Worm (Caenorhabditis elegans) whole organism, young adult: Measurements from ENCODE around the gene C46C2.5.

Source experiments
- D2030.7 ChIP-seq: fragments of 200-800 bp; sonication (Bioruptor generic); IDR thresholded peaks from 2 replicates; pipeline ENCODE4 v1.3.6; 2022; ENCODE audit warnings: missing genetic modification reagents, missing genetic modification characterization, missing compliant biosample characterization
- F37B4.10 ChIP-seq: fragments of 200-800 bp; sonication (Bioruptor generic); IDR thresholded peaks from 2 replicates; pipeline ENCODE4 v1.3.6; 2022; ENCODE audit warnings: missing genetic modification characterization, missing compliant biosample characterization
- K11D2.4 ChIP-seq: fragments of 200-800 bp; sonication (Bioruptor generic); IDR thresholded peaks from 2 replicates; pipeline ENCODE4 v1.3.6; 2022; ENCODE audit warnings: missing genetic modification reagents, missing genetic modification characterization, missing compliant biosample characterization
- K12H6.12 ChIP-seq: fragments of 200-800 bp; sonication (Bioruptor generic); optimal IDR thresholded peaks from 2 replicates; lab custom pipeline; 2018; ENCODE audit warnings: mild to moderate bottlenecking, missing genetic modification characterization, missing compliant biosample characterization
- Y53F4B.3 ChIP-seq: fragments of 200-800 bp; sonication (Bioruptor generic); IDR thresholded peaks from 2 replicates; pipeline ENCODE4 v1.3.6; 2022; ENCODE audit warnings: missing genetic modification reagents, missing genetic modification characterization, missing compliant biosample characterization
- Y56A3A.18 ChIP-seq: fragments of 200-800 bp; sonication (Bioruptor generic); IDR thresholded peaks from 2 replicates; pipeline ENCODE4 v1.3.6; 2022; ENCODE audit warnings: missing genetic modification reagents, missing genetic modification characterization, missing compliant biosample characterization
- Y79H2A.3 ChIP-seq: fragments of 200-800 bp; sonication (Bioruptor generic); conservative IDR thresholded peaks from 2 replicates; pipeline ENCODE4 v1.3.6; 2022; ENCODE audit warnings: missing genetic modification reagents, missing genetic modification characterization, missing compliant biosample characterization
- Y95B8A.8 ChIP-seq: fragments of 200-800 bp; sonication (Bioruptor generic); IDR thresholded peaks from 2 replicates; pipeline ENCODE4 v1.3.6; 2022; ENCODE audit warnings: missing genetic modification reagents, missing genetic modification characterization, missing compliant biosample characterization
- aptf-3 ChIP-seq: fragments of 200-800 bp; sonication (Bioruptor generic); IDR thresholded peaks from 2 replicates; pipeline ENCODE4 v1.3.6; 2022; ENCODE audit warnings: missing genetic modification characterization, missing compliant biosample characterization
- atf-7 ChIP-seq: sonication (generic microtip); optimal IDR thresholded peaks from 2 replicates; lab custom pipeline; 2017; ENCODE audit warnings: mild to moderate bottlenecking, missing genetic modification characterization, missing compliant biosample characterization
- attf-5 ChIP-seq: fragments of 200-800 bp; sonication (Bioruptor generic); optimal IDR thresholded peaks from 2 replicates; lab custom pipeline; 2018; ENCODE audit warnings: mild to moderate bottlenecking, missing genetic modification characterization, missing compliant biosample characterization
- bed-2 ChIP-seq: fragments of 200-800 bp; sonication (Bioruptor generic); IDR thresholded peaks from 2 replicates; pipeline ENCODE4 v1.3.6; 2022; ENCODE audit warnings: missing genetic modification reagents, missing genetic modification characterization, missing compliant biosample characterization
- cebp-1 ChIP-seq, 2 experiments: fragments of 200-800 bp in 1 of 2; sonication (Bioruptor generic) in 1 of 2; sonication (generic microtip) in 1 of 2; IDR thresholded peaks in 1 of 2; optimal IDR thresholded peaks in 1 of 2; 2 replicates each; pipeline versions ENCODE4 v1.3.6 to Lab custom; 2017 to 2022; ENCODE audit warnings: missing compliant biosample characterization in 2 of 2, missing genetic modification characterization in 2 of 2, mild to moderate bottlenecking in 1 of 2, missing genetic modification reagents in 1 of 2, moderate library complexity in 1 of 2
- ceh-40 ChIP-seq: fragments of 200-800 bp; sonication (Bioruptor generic); IDR thresholded peaks from 2 replicates; pipeline ENCODE4 v1.3.6; 2022; ENCODE audit warnings: missing genetic modification characterization, missing compliant biosample characterization
- dpl-1 ChIP-seq: fragments of 150-350 bp; optimal IDR thresholded peaks from 2 replicates; lab custom pipeline; 2014; ENCODE audit warnings: missing biosample characterization, missing genetic modification reagents, missing genetic modification characterization
- egl-18 ChIP-seq: fragments of 200-800 bp; sonication (Bioruptor generic); IDR thresholded peaks from 2 replicates; pipeline ENCODE4 v1.3.6; 2022; ENCODE audit warnings: missing genetic modification reagents, missing genetic modification characterization, missing compliant biosample characterization
- egrh-3 ChIP-seq: fragments of 200-800 bp; sonication (Bioruptor generic); IDR thresholded peaks from 2 replicates; pipeline ENCODE4 v1.3.6; 2022; ENCODE audit warnings: missing genetic modification reagents, missing genetic modification characterization, missing compliant biosample characterization
- ekl-4 ChIP-seq: fragments of 200-800 bp; sonication (Bioruptor generic); IDR thresholded peaks from 2 replicates; pipeline ENCODE4 v1.3.6; 2022; ENCODE audit warnings: missing genetic modification reagents, missing genetic modification characterization, missing compliant biosample characterization
- hmg-1.2 ChIP-seq: fragments of 200-800 bp; sonication (Bioruptor generic); IDR thresholded peaks from 2 replicates; pipeline ENCODE4 v1.3.6; 2022; ENCODE audit warnings: missing genetic modification reagents, missing genetic modification characterization, missing compliant biosample characterization
- hrde-1 ChIP-seq: sonication (generic microtip); optimal IDR thresholded peaks from 2 replicates; lab custom pipeline; 2016; ENCODE audit warnings: missing genetic modification characterization, mild to moderate bottlenecking, missing compliant biosample characterization, moderate library complexity, missing genotype, missing genetic modification reagents, borderline replicate concordance
- hsf-1 ChIP-seq: fragments of 200-800 bp; sonication (Bioruptor generic); IDR thresholded peaks from 2 replicates; pipeline ENCODE4 v1.3.6; 2022; ENCODE audit warnings: missing genetic modification reagents, missing genetic modification characterization, missing compliant biosample characterization
- let-526 ChIP-seq: fragments of 200-800 bp; sonication (Bioruptor generic); IDR thresholded peaks from 2 replicates; pipeline ENCODE4 v1.3.6; 2022; ENCODE audit warnings: missing genetic modification reagents, missing genetic modification characterization, missing compliant biosample characterization
- let-607 ChIP-seq, 2 experiments: fragments of 200-800 bp in 1 of 2; sonication (Bioruptor generic) in 1 of 2; sonication (generic microtip) in 1 of 2; optimal IDR thresholded peaks; 2 replicates each; lab custom pipeline; 2016 to 2018; ENCODE audit warnings: mild to moderate bottlenecking in 2 of 2, missing compliant biosample characterization in 2 of 2, missing genetic modification characterization in 2 of 2, moderate library complexity in 2 of 2, missing genotype in 1 of 2
- lin-35 ChIP-seq, 3 experiments: fragments of 150-350 bp in 2 of 3; sonication (generic microtip) in 1 of 3; optimal IDR thresholded peaks; 2 replicates each; lab custom pipeline; 2014 to 2018; ENCODE audit warnings: missing biosample characterization in 3 of 3, missing genetic modification characterization in 3 of 3, missing genetic modification reagents in 3 of 3
- lin-40 ChIP-seq: sonication (generic microtip); optimal IDR thresholded peaks from 2 replicates; lab custom pipeline; 2016; ENCODE audit warnings: missing genetic modification characterization, mild to moderate bottlenecking, missing compliant biosample characterization, missing genotype, missing genetic modification reagents
- lin-54 ChIP-seq: fragments of 200-800 bp; sonication (Bioruptor generic); optimal IDR thresholded peaks from 2 replicates; lab custom pipeline; 2018; ENCODE audit warnings: mild to moderate bottlenecking, missing genetic modification characterization, missing compliant biosample characterization
- lir-1 ChIP-seq: fragments of 200-800 bp; sonication (Bioruptor generic); conservative IDR thresholded peaks from 2 replicates; pipeline ENCODE4 v1.3.6; 2022; ENCODE audit warnings: missing genetic modification reagents, missing genetic modification characterization, missing compliant biosample characterization
- lsy-27 ChIP-seq: sonication (generic microtip); optimal IDR thresholded peaks from 2 replicates; lab custom pipeline; 2017; ENCODE audit warnings: missing genetic modification characterization, mild to moderate bottlenecking, missing compliant biosample characterization, antibody characterized with exemption, missing genotype, borderline replicate concordance; ENCODE audit not compliant: insufficient read depth
- madf-10 ChIP-seq: sonication (generic microtip); optimal IDR thresholded peaks from 2 replicates; lab custom pipeline; 2016; ENCODE audit warnings: mild to moderate bottlenecking, missing genetic modification characterization, missing compliant biosample characterization
- madf-6 ChIP-seq: fragments of 200-800 bp; sonication (Bioruptor generic); IDR thresholded peaks from 2 replicates; pipeline ENCODE4 v1.3.6; 2022; ENCODE audit warnings: missing genetic modification reagents, missing genetic modification characterization, missing compliant biosample characterization
- mcd-1 ChIP-seq: fragments of 200-800 bp; sonication (Bioruptor generic); IDR thresholded peaks from 2 replicates; pipeline ENCODE4 v1.3.6; 2022; ENCODE audit warnings: missing genetic modification reagents, missing genetic modification characterization, missing compliant biosample characterization
- mxl-1 ChIP-seq: sonication (generic microtip); optimal IDR thresholded peaks from 2 replicates; lab custom pipeline; 2016; ENCODE audit warnings: missing genetic modification characterization, missing compliant biosample characterization
- nfyb-1 ChIP-seq: fragments of 200-800 bp; sonication (Bioruptor generic); IDR thresholded peaks from 2 replicates; pipeline ENCODE4 v1.3.6; 2022; ENCODE audit warnings: missing genetic modification reagents, missing genetic modification characterization, missing compliant biosample characterization
- nhr-120 ChIP-seq: fragments of 200-800 bp; sonication (Bioruptor generic); IDR thresholded peaks from 2 replicates; pipeline ENCODE4 v1.3.6; 2022; ENCODE audit warnings: missing genetic modification characterization, missing compliant biosample characterization
- pbrm-1 ChIP-seq: fragments of 200-800 bp; sonication (Bioruptor generic); IDR thresholded peaks from 2 replicates; pipeline ENCODE4 v1.3.6; 2022; ENCODE audit warnings: missing genetic modification reagents, missing genetic modification characterization, missing compliant biosample characterization
- rcor-1 ChIP-seq: fragments of 200-800 bp; sonication (Bioruptor generic); IDR thresholded peaks from 2 replicates; pipeline ENCODE4 v1.3.6; 2022; ENCODE audit warnings: missing genetic modification reagents, missing genetic modification characterization, missing compliant biosample characterization
- snpc-1.3 ChIP-seq: sonication (generic microtip); optimal IDR thresholded peaks from 2 replicates; lab custom pipeline; 2017; ENCODE audit warnings: missing genetic modification characterization, mild to moderate bottlenecking, missing compliant biosample characterization, antibody characterized with exemption, moderate library complexity, missing genotype, missing genetic modification reagents; ENCODE audit not compliant: insufficient read depth
- snpc-3.4 ChIP-seq: sonication (generic microtip); optimal IDR thresholded peaks from 2 replicates; lab custom pipeline; 2017; ENCODE audit warnings: missing genetic modification characterization, mild to moderate bottlenecking, missing compliant biosample characterization, antibody characterized with exemption, moderate library complexity, missing genotype, missing genetic modification reagents
- snpc-4 ChIP-seq, 5 experiments: fragments of 150-350 bp in 1 of 5; sonication (generic microtip) in 4 of 5; optimal IDR thresholded peaks; 2 replicates each; lab custom pipeline; 2014 to 2018; ENCODE audit warnings: missing genetic modification characterization in 5 of 5, missing biosample characterization in 3 of 5, antibody characterized with exemption in 2 of 5, mild to moderate bottlenecking in 2 of 5, missing compliant biosample characterization in 2 of 5, missing genotype in 2 of 5, moderate library complexity in 2 of 5, missing genetic modification reagents in 1 of 5
- somi-1 ChIP-seq: fragments of 200-800 bp; sonication (Bioruptor generic); optimal IDR thresholded peaks from 2 replicates; lab custom pipeline; 2018; ENCODE audit warnings: mild to moderate bottlenecking, missing genetic modification characterization, missing compliant biosample characterization
- tbp1 ChIP-seq: fragments of 200-800 bp; sonication (Bioruptor generic); optimal IDR thresholded peaks from 2 replicates; lab custom pipeline; 2018; ENCODE audit warnings: mild to moderate bottlenecking, missing genetic modification characterization, missing compliant biosample characterization
- tlf-1 ChIP-seq: fragments of 200-800 bp; sonication (Bioruptor generic); optimal IDR thresholded peaks from 2 replicates; lab custom pipeline; 2018; ENCODE audit warnings: mild to moderate bottlenecking, missing genetic modification characterization, missing compliant biosample characterization
- unc-130 ChIP-seq: sonication (generic microtip); optimal IDR thresholded peaks from 2 replicates; lab custom pipeline; 2016; ENCODE audit warnings: missing genetic modification reagents, missing genetic modification characterization, missing compliant biosample characterization
- unc-62 ChIP-seq: fragments of 150-350 bp; optimal IDR thresholded peaks from 2 replicates; lab custom pipeline; 2014; ENCODE audit warnings: missing biosample characterization, missing genetic modification reagents, missing genetic modification characterization
- zfh-2 ChIP-seq: fragments of 200-800 bp; sonication (Bioruptor generic); conservative IDR thresholded peaks from 2 replicates; pipeline ENCODE4 v1.3.6; 2022; ENCODE audit warnings: missing genetic modification reagents, missing genetic modification characterization, missing compliant biosample characterization
- ztf-26 ChIP-seq: sonication (generic microtip); optimal IDR thresholded peaks from 2 replicates; lab custom pipeline; 2017; ENCODE audit warnings: missing genetic modification characterization, missing compliant biosample characterization

Gene C46C2.5

DNA sequence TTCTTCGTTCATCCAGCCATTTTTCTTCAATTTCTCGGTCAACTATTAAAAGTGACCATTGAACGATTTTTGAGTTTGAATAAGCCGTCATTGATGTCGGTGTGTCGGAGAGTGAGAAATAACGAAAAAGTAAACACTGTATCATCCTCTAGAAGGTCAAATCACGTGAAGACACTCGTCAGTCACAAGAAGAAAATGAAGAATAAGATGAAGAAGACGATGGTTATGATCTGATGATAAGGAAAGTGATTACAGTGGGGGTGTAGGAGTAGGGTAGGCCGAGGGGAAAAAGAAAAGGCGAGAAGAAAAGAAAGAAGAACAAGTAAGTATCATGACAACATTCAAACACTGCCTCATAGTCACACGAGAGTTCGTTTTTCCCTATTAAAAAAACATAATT, 5.7 kb upstream of the C46C2.5 start (continued):
- TF ChIP-seq bed-2 (GFP tag; lab: Robert Waterston, UW), result no peak
- TF ChIP-seq madf-6 (GFP tag; lab: Robert Waterston, UW), result no peak
- TF ChIP-seq zfh-2 (GFP tag; lab: Robert Waterston, UW), result no peak
- peak; percentile 34 for TF ChIP-seq lin-54 (GFP tag; lab: Kevin White, UChicago)
- TF ChIP-seq Y53F4B.3 (GFP tag; lab: Robert Waterston, UW), result no peak
- TF ChIP-seq D2030.7 (GFP tag; lab: Robert Waterston, UW), result no peak
- 0 out of 2 replicates have a peak, but pooled peaks have one; percentile 26 for TF ChIP-seq mcd-1 (GFP tag; lab: Robert Waterston, UW)
- TF ChIP-seq ekl-4 (GFP tag; lab: Robert Waterston, UW), result no peak
- no peak for TF ChIP-seq lsy-27 (tag; lab: Kevin White, UChicago)
- no peak for TF ChIP-seq Y56A3A.18 (GFP tag; lab: Robert Waterston, UW)
- TF ChIP-seq Y79H2A.3 (GFP tag; lab: Robert Waterston, UW), result 0 out of 2 replicates have a peak, but pooled peaks have one; percentile 18
- TF ChIP-seq snpc-4 (GFP tag; optimal IDR thresholded peaks at IDR 0.05; lab: Kevin White, UChicago), result no peak
- TF ChIP-seq snpc-4 (tag; optimal IDR thresholded peaks at IDR 0.05; lab: Kevin White, UChicago), result peak in 1 of 4 experiments; percentile 61
- no peak for TF ChIP-seq unc-130
- TF ChIP-seq Y95B8A.8 (GFP tag; lab: Robert Waterston, UW), result no peak
- no peak for TF ChIP-seq cebp-1 (GFP tag; IDR thresholded peaks at IDR 0.05; lab: Robert Waterston, UW)
- TF ChIP-seq cebp-1 (tag; optimal IDR thresholded peaks at IDR 0.05; lab: Kevin White, UChicago), result peak; percentile 70
- no peak for TF ChIP-seq nhr-120
- TF ChIP-seq dpl-1 (GFP tag; lab: Kevin White, UChicago), result no peak
- TF ChIP-seq hsf-1, result peak; percentile 69; the same call in 1 of the 2 replicates
- TF ChIP-seq let-607 (tag; optimal IDR thresholded peaks at IDR 0.05; lab: Kevin White, UChicago), result peak in 1 of 2 experiments; percentile 20
- peak; percentile 60 for TF ChIP-seq lin-40
- no peak for TF ChIP-seq F37B4.10 (GFP tag; lab: Robert Waterston, UW)
- TF ChIP-seq madf-10 (tag; lab: Kevin White, UChicago), result peak; percentile 17
- peak; percentile 78; the same call in 1 of the 2 replicates for TF ChIP-seq let-526 (GFP tag; lab: Robert Waterston, UW)
- TF ChIP-seq somi-1, result peak; percentile 78
- TF ChIP-seq attf-5 (GFP tag; lab: Kevin White, UChicago), result peak; percentile 54
- peak; percentile 49 for TF ChIP-seq atf-7 (tag; lab: Kevin White, UChicago)
- no peak for TF ChIP-seq mxl-1 (tag; lab: Kevin White, UChicago)
- TF ChIP-seq ztf-26 (tag; lab: Kevin White, UChicago), result peak; percentile 64
- peak; percentile 60; the same call in 1 of the 2 replicates for TF ChIP-seq lir-1 (GFP tag; lab: Robert Waterston, UW)
- TF ChIP-seq snpc-1.3, result no peak
- TF ChIP-seq rcor-1 (GFP tag; lab: Robert Waterston, UW), result no peak
- TF ChIP-seq tlf-1 (GFP tag; lab: Kevin White, UChicago), result peak; percentile 14

DNA sequence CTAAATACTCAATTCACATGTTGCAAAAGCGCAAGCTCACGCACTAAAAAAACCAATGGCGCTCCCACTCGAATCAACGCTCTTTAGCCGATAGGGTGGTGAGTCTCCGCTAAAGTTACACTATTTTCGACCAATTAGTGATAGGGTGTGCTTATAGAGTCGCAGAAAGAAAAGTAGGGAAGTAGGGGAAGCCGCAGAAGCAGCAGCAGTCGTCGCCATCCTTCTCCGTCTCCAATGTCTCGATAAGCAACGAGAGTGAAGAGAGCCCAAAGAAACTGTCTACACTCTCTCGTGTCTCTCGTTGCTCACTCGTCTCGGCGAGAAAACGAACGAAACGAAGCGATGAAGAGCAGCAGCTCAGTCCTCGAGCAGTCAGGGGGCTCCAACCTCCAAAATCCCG, 4.3 kb upstream of the C46C2.5 start:
- TF ChIP-seq nfyb-1 (GFP tag; lab: Robert Waterston, UW), result peak; percentile 24; the same call in 1 of the 2 replicates
- peak; percentile 15 for TF ChIP-seq attf-5 (GFP tag; lab: Kevin White, UChicago)
- peak; percentile 30 for TF ChIP-seq snpc-3.4
- TF ChIP-seq pbrm-1, result peak; percentile 53; the same call in 1 of the 2 replicates
- TF ChIP-seq zfh-2 (GFP tag; lab: Robert Waterston, UW), result peak; percentile 93
- TF ChIP-seq K12H6.12 (tag; lab: Kevin White, UChicago), result peak; percentile 5
- 0 out of 2 replicates have a peak, but pooled peaks have one; percentile 50 for TF ChIP-seq egl-18
- TF ChIP-seq hrde-1 (tag; lab: Kevin White, UChicago), result no peak
- peak; percentile 23 for TF ChIP-seq unc-62 (GFP tag; lab: Kevin White, UChicago)
- TF ChIP-seq aptf-3 (GFP tag; lab: Robert Waterston, UW), result no peak
- 0 out of 2 replicates have a peak, but pooled peaks have one; percentile 10 for TF ChIP-seq ceh-40 (GFP tag; lab: Robert Waterston, UW)
- TF ChIP-seq rcor-1 (GFP tag; lab: Robert Waterston, UW), result peak; percentile 40; the same call in 1 of the 2 replicates
- TF ChIP-seq K11D2.4 (GFP tag; lab: Robert Waterston, UW), result peak; percentile 44; the same call in 1 of the 2 replicates
- TF ChIP-seq hmg-1.2 (GFP tag; lab: Robert Waterston, UW), result peak; percentile 61; the same call in 1 of the 2 replicates
- TF ChIP-seq tbp1 (GFP tag; lab: Kevin White, UChicago), result peak; percentile 7
- peak; percentile 59 for TF ChIP-seq egrh-3 (GFP tag; lab: Robert Waterston, UW)
- TF ChIP-seq lin-35 (GFP tag; optimal IDR thresholded peaks at IDR 0.05; lab: Kevin White, UChicago), result no peak
